Fruit fly (Drosophila melanogaster) whole organism, embryonic: ENCODE data around the gene CG3165.

Source experiments
- B-H1 ChIP-seq: fragments of 200-800 bp; sonication (Bioruptor generic); IDR thresholded peaks from 3 replicates; pipeline ENCODE4 v1.3.6; 2022; ENCODE audit warnings: missing biosample characterization, missing genetic modification characterization
- Blimp-1 ChIP-seq: fragments of 200-800 bp; sonication (Bioruptor generic); optimal IDR thresholded peaks from 3 replicates; lab custom pipeline; 2018; ENCODE audit warnings: missing biosample characterization, missing genetic modification characterization, mild to moderate bottlenecking, moderate library complexity, missing genetic modification reagents
- CG10267 ChIP-seq: fragments of 200-800 bp; sonication (Bioruptor generic); optimal IDR thresholded peaks from 2 replicates; lab custom pipeline; 2018; ENCODE audit warnings: missing biosample characterization, mild to moderate bottlenecking, missing genetic modification characterization, moderate library complexity
- CG12071 ChIP-seq: fragments of 200-800 bp; sonication (Bioruptor generic); optimal IDR thresholded peaks from 3 replicates; lab custom pipeline; 2018; ENCODE audit warnings: missing biosample characterization, mild to moderate bottlenecking, missing genetic modification characterization
- CG12219 ChIP-seq: fragments of 200-800 bp; sonication (Bioruptor generic); optimal IDR thresholded peaks from 3 replicates; lab custom pipeline; 2018; ENCODE audit warnings: missing biosample characterization, mild to moderate bottlenecking, missing genetic modification characterization
- CG12236 ChIP-seq: fragments of 200-800 bp; sonication (Bioruptor generic); optimal IDR thresholded peaks from 2 replicates; lab custom pipeline; 2016; ENCODE audit warnings: missing biosample characterization, missing genetic modification characterization
- CG15479 ChIP-seq: fragments of 200-800 bp; sonication (Bioruptor generic); optimal IDR thresholded peaks from 3 replicates; lab custom pipeline; 2019; ENCODE audit warnings: missing biosample characterization, mild to moderate bottlenecking, missing genetic modification characterization, moderate library complexity
- CG15696 ChIP-seq: fragments of 200-800 bp; sonication (Bioruptor generic); optimal IDR thresholded peaks from 2 replicates; lab custom pipeline; 2019; ENCODE audit warnings: missing biosample characterization, mild to moderate bottlenecking, missing genetic modification characterization, moderate library complexity
- CG17328 ChIP-seq: fragments of 200-800 bp; sonication (Bioruptor generic); IDR thresholded peaks from 2 replicates; pipeline ENCODE4 v1.3.6; 2022; ENCODE audit warnings: missing biosample characterization, missing genetic modification characterization
- CG17361 ChIP-seq: fragments of 200-800 bp; sonication (Bioruptor generic); IDR thresholded peaks from 3 replicates; pipeline ENCODE4 v1.3.6; 2022; ENCODE audit warnings: missing biosample characterization, missing genetic modification characterization
- CG17385 ChIP-seq: fragments of 200-800 bp; sonication (Bioruptor generic); optimal IDR thresholded peaks from 3 replicates; lab custom pipeline; 2018; ENCODE audit warnings: missing biosample characterization, mild to moderate bottlenecking, missing genetic modification characterization
- CG17829 ChIP-seq: fragments of 200-800 bp; optimal IDR thresholded peaks from 2 replicates; lab custom pipeline; 2019; ENCODE audit warnings: missing biosample characterization, mild to moderate bottlenecking, missing genetic modification characterization, moderate library complexity
- CG18262 ChIP-seq: fragments of 200-800 bp; optimal IDR thresholded peaks from 3 replicates; lab custom pipeline; 2019; ENCODE audit warnings: missing biosample characterization, mild to moderate bottlenecking, missing genetic modification characterization, moderate library complexity
- CG2129 ChIP-seq: fragments of 200-800 bp; sonication (Bioruptor generic); IDR thresholded peaks from 2 replicates; pipeline ENCODE4 v1.3.6; 2022; ENCODE audit warnings: missing biosample characterization, missing genetic modification characterization; ENCODE audit not compliant: partially characterized antibody
- CG2712 ChIP-seq: fragments of 200-800 bp; optimal IDR thresholded peaks from 3 replicates; lab custom pipeline; 2019; ENCODE audit warnings: missing biosample characterization, mild to moderate bottlenecking, missing genetic modification characterization, moderate library complexity
- CG32767 ChIP-seq: fragments of 200-800 bp; sonication (Bioruptor generic); IDR thresholded peaks from 2 replicates; pipeline ENCODE4 v1.3.6; 2022; ENCODE audit warnings: missing biosample characterization, missing genetic modification characterization
- CG4404 ChIP-seq: fragments of 200-800 bp; sonication (Bioruptor generic); IDR thresholded peaks from 2 replicates; pipeline ENCODE4 v1.3.6; 2022; ENCODE audit warnings: missing biosample characterization, missing genetic modification characterization
- CG5953 ChIP-seq: fragments of 200-800 bp; sonication (Bioruptor generic); IDR thresholded peaks from 2 replicates; pipeline ENCODE4 v1.3.6; 2022; ENCODE audit warnings: missing biosample characterization, missing genetic modification characterization
- CG7372 ChIP-seq: fragments of 200-800 bp; sonication (Bioruptor generic); IDR thresholded peaks from 2 replicates; pipeline ENCODE4 v1.3.6; 2022; ENCODE audit warnings: missing biosample characterization, missing genetic modification characterization
- CG8388 ChIP-seq: fragments of 200-800 bp; sonication (Bioruptor generic); optimal IDR thresholded peaks from 2 replicates; lab custom pipeline; 2019; ENCODE audit warnings: missing biosample characterization, mild to moderate bottlenecking, missing genetic modification characterization, moderate library complexity
- CG9876 ChIP-seq: fragments of 200-800 bp; sonication (Bioruptor generic); optimal IDR thresholded peaks from 2 replicates; lab custom pipeline; 2016; ENCODE audit warnings: missing biosample characterization, missing genetic modification characterization
- Dbx ChIP-seq: fragments of 200-800 bp; sonication (Bioruptor generic); IDR thresholded peaks from 3 replicates; pipeline ENCODE4 v1.3.6; 2022; ENCODE audit warnings: missing biosample characterization, missing genetic modification characterization
- Med ChIP-seq: fragments of 200-800 bp; sonication (Bioruptor generic); peaks from one replicate; lab custom pipeline; 2016; ENCODE audit warnings: missing biosample characterization, missing genetic modification characterization, mild to moderate bottlenecking, inconsistent platforms, moderate library complexity
- Pdp1 ChIP-seq, 2 experiments: fragments of 200-800 bp; sonication (Bioruptor generic); optimal IDR thresholded peaks; 3 replicates each; lab custom pipeline; 2016; ENCODE audit warnings: missing biosample characterization in 2 of 2, missing genetic modification characterization in 2 of 2, mild to moderate bottlenecking in 1 of 2, moderate library complexity in 1 of 2
- Rx ChIP-seq: fragments of 200-800 bp; sonication (Bioruptor generic); IDR thresholded peaks from 2 replicates; pipeline ENCODE4 v1.3.6; 2022; ENCODE audit warnings: missing biosample characterization, missing genetic modification characterization
- ase ChIP-seq: fragments of 200-800 bp; sonication (Bioruptor generic); IDR thresholded peaks from 3 replicates; pipeline ENCODE4 v1.3.6; 2022; ENCODE audit warnings: missing biosample characterization, missing genetic modification characterization
- bigmax ChIP-seq: fragments of 200-800 bp; sonication (Bioruptor generic); optimal IDR thresholded peaks from 2 replicates; lab custom pipeline; 2018; ENCODE audit warnings: missing biosample characterization, mild to moderate bottlenecking, missing genetic modification characterization
- cad ChIP-seq: fragments of >200 bp; optimal IDR thresholded peaks from 2 replicates; lab custom pipeline; 2017; ENCODE audit warnings: missing biosample characterization, missing genetic modification characterization
- da ChIP-seq: fragments of 200-800 bp; sonication (Bioruptor generic); optimal IDR thresholded peaks from 2 replicates; lab custom pipeline; 2016; ENCODE audit warnings: missing biosample characterization, missing genetic modification characterization
- gsb-n ChIP-seq: fragments of 200-800 bp; sonication (Bioruptor generic); optimal IDR thresholded peaks from 3 replicates; lab custom pipeline; 2018; ENCODE audit warnings: missing biosample characterization, mild to moderate bottlenecking, missing genetic modification characterization
- ken ChIP-seq: fragments of 200-800 bp; sonication (Bioruptor generic); IDR thresholded peaks from 3 replicates; pipeline ENCODE4 v1.3.6; 2022; ENCODE audit warnings: missing biosample characterization, missing genetic modification characterization
- lab ChIP-seq: fragments of 200-800 bp; sonication (Bioruptor generic); optimal IDR thresholded peaks from 3 replicates; lab custom pipeline; 2017; ENCODE audit warnings: missing biosample characterization, missing genetic modification characterization, mild to moderate bottlenecking, moderate library complexity, missing genetic modification reagents
- oc ChIP-seq: fragments of 200-800 bp; sonication (Bioruptor generic); optimal IDR thresholded peaks from 2 replicates; lab custom pipeline; 2018; ENCODE audit warnings: missing biosample characterization, mild to moderate bottlenecking, missing genetic modification characterization, moderate library complexity
- prd ChIP-seq, 3 experiments: fragments of >200 bp in 2 of 3; fragments of 200-800 bp in 1 of 3; sonication (Bioruptor generic) in 1 of 3; optimal IDR thresholded peaks in 2 of 3; IDR thresholded peaks in 1 of 3; 2 replicates in 2 of 3; 3 replicates in 1 of 3; pipeline versions ENCODE4 v1.3.6 to Lab custom; 2017 to 2022; ENCODE audit warnings: missing biosample characterization in 1 of 3, missing genetic modification characterization in 1 of 3
- row ChIP-seq: fragments of 200-800 bp; sonication (Bioruptor generic); IDR thresholded peaks from 3 replicates; pipeline ENCODE4 v1.3.6; 2022; ENCODE audit warnings: missing biosample characterization, missing genetic modification characterization
- sd ChIP-seq: fragments of 200-800 bp; sonication (Bioruptor generic); optimal IDR thresholded peaks from 3 replicates; lab custom pipeline; 2018; ENCODE audit warnings: missing biosample characterization, mild to moderate bottlenecking, missing genetic modification characterization, moderate library complexity
- slou ChIP-seq: fragments of 200-800 bp; sonication (Bioruptor generic); optimal IDR thresholded peaks from 3 replicates; lab custom pipeline; 2016; ENCODE audit warnings: missing biosample characterization, missing genetic modification characterization
- tgo ChIP-seq: fragments of 200-800 bp; sonication (Bioruptor generic); IDR thresholded peaks from 3 replicates; pipeline ENCODE4 v1.3.6; 2022; ENCODE audit warnings: missing biosample characterization, missing genetic modification characterization
- tll ChIP-seq, 2 experiments: fragments of 200-800 bp in 1 of 2; fragments of >200 bp in 1 of 2; sonication (Bioruptor generic) in 1 of 2; optimal IDR thresholded peaks; 2 replicates each; lab custom pipeline; 2017 to 2019; ENCODE audit warnings: missing biosample characterization in 2 of 2, missing genetic modification characterization in 2 of 2, mild to moderate bottlenecking in 1 of 2, moderate library complexity in 1 of 2
- zen ChIP-seq: fragments of 200-800 bp; sonication (Bioruptor generic); optimal IDR thresholded peaks from 3 replicates; lab custom pipeline; 2018; ENCODE audit warnings: missing biosample characterization, mild to moderate bottlenecking, missing genetic modification characterization, moderate library complexity

CG3165 gene

DNA sequence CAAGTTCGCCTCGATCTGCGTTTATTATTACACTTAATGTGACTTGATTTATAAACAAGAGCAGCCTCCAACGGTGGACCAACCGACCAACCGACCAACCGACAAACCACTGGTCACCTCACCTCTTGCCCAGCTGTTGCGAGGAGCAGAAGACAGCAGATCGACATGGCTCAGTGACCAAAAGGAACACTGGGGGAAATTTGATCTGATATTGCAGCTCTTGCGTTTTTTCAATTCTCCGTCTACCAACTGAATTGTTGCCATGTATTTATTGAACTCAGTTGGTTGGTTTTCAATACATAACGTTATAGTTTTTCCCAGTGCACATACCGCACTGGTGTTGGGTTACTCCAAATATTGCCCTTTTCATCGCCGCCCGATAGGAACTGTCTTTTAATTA lies 27.7 kb downstream of the CG3165 start (continued):
- TF ChIP-seq CG12236: no peak
- TF ChIP-seq CG18262 (tag; lab: Kevin White, UChicago): no peak
- no peak for TF ChIP-seq CG12071 (GFP tag; lab: Kevin White, UChicago)
- no peak for TF ChIP-seq gsb-n
- 0 out of 3 replicates have a peak, but pooled peaks have one; percentile 29 for TF ChIP-seq ken
- TF ChIP-seq sd (tag; lab: Kevin White, UChicago): peak; percentile 52
- TF ChIP-seq tgo (GFP tag; lab: Robert Waterston, UW): no peak
- TF ChIP-seq CG17361: no peak
- TF ChIP-seq CG4404 (GFP tag; lab: Robert Waterston, UW): no peak
- no peak for TF ChIP-seq B-H1
- TF ChIP-seq Dbx (GFP tag; lab: Robert Waterston, UW): no peak
- TF ChIP-seq CG17829 (tag; lab: Kevin White, UChicago): no peak
- TF ChIP-seq CG7372 (GFP tag; lab: Robert Waterston, UW): no peak
- TF ChIP-seq Med: peak; percentile 77
- TF ChIP-seq CG9876 (GFP tag; lab: Kevin White, UChicago): no peak
- TF ChIP-seq CG17328: 0 out of 2 replicates have a peak, but pooled peaks have one; percentile 22
- TF ChIP-seq CG15479 (GFP tag; lab: Kevin White, UChicago): no peak
- TF ChIP-seq Blimp-1 (GFP tag; lab: Kevin White, UChicago): no peak
- TF ChIP-seq row (GFP tag; lab: Robert Waterston, UW): peak; percentile 20; the same call in 1 of the 3 replicates
- no peak for TF ChIP-seq ase (GFP tag; lab: Robert Waterston, UW)
- no peak for TF ChIP-seq slou (GFP tag; lab: Kevin White, UChicago)
- peak; percentile 1 for TF ChIP-seq CG2712 (tag; lab: Kevin White, UChicago)
- TF ChIP-seq CG5953: no peak
- no peak for TF ChIP-seq CG10267
- no peak for TF ChIP-seq prd (optimal IDR thresholded peaks at IDR 0.05; lab: Kevin White, UChicago)
- no peak for TF ChIP-seq prd (GFP tag; IDR thresholded peaks at IDR 0.05; lab: Robert Waterston, UW)
- TF ChIP-seq Rx (GFP tag; lab: Robert Waterston, UW): no peak
- TF ChIP-seq CG32767 (GFP tag; lab: Robert Waterston, UW): no peak
- TF ChIP-seq zen (tag; lab: Kevin White, UChicago): no peak

- TF ChIP-seq Med: peak; percentile 32
- TF ChIP-seq da (GFP tag; lab: Kevin White, UChicago): no peak
- no peak for TF ChIP-seq bigmax
- no peak for TF ChIP-seq CG15696
- TF ChIP-seq Pdp1 (GFP tag; optimal IDR thresholded peaks at IDR 0.05; lab: Kevin White, UChicago): peak in 1 of 2 experiments; percentile 43
- no peak for TF ChIP-seq CG8388 (GFP tag; lab: Kevin White, UChicago)
- TF ChIP-seq oc (tag; lab: Kevin White, UChicago): no peak
- peak; percentile 96 for TF ChIP-seq cad (GFP tag; lab: Kevin White, UChicago)
- TF ChIP-seq CG12219: no peak
- TF ChIP-seq CG17385: no peak
- no peak for TF ChIP-seq gsb-n
- TF ChIP-seq tll (GFP tag; optimal IDR thresholded peaks at IDR 0.05; lab: Kevin White, UChicago): peak in 1 of 2 experiments; percentile 77
- TF ChIP-seq lab: no peak
- no peak for TF ChIP-seq CG2129
These were observed 28.6 kb downstream of the CG3165 start for dm6 chr2L:3005483-3005882.
